Worm (Caenorhabditis elegans) whole organism, L4/young adult: ENCODE data around the gene sdz-7.

Experiments used
- W03F9.2 ChIP-seq: fragments of 150-350 bp; optimal IDR thresholded peaks from 2 replicates; lab custom pipeline; 2014; ENCODE audit warnings: missing biosample characterization, missing genetic modification characterization
- dao-5 ChIP-seq: sonication (generic microtip); optimal IDR thresholded peaks from 2 replicates; lab custom pipeline; 2016; ENCODE audit warnings: missing genotype, missing genetic modification characterization, moderate library complexity, missing compliant biosample characterization
- him-1 ChIP-seq: sonication (generic microtip); optimal IDR thresholded peaks from 2 replicates; lab custom pipeline; 2016; ENCODE audit warnings: missing genotype, missing genetic modification reagents, missing genetic modification characterization, missing compliant biosample characterization

- TF ChIP-seq him-1 (no peak), W03F9.2 (tag; lab: Kevin White, UChicago) (no peak), dao-5 (tag; lab: Kevin White, UChicago) (no peak)
Observed at ce11 chrII:3860826-3861225, 16.9 kb downstream of the sdz-7 start, which contains the start of gene oac-11.
